Fruit fly (Drosophila melanogaster): ENCODE measurements around the gene CSN8.

The CSN8 gene

DNA sequence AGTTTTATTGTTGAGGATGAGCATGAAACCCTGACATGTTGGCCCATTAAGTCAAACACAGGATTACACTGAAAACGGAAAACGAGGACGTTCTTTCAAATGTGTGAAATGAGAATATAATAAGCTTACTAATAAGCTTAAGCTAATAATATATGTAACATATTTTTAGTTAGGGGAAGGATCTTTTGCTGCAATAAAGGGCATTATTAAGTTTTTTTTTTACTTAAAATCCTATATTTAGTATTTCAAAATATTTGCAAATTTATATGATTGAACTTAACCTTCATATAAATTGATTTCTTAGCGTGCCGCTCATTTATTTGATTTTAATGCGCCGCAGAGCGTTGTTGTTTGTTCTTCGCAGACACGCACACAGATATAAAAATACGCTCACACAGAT is 31.5 kb upstream of the CSN8 start (continued):
- TF ChIP-seq cwo (GFP tag; optimal IDR thresholded peaks at IDR 0.05) (peak; percentile 12), CG5180 (GFP tag; optimal IDR thresholded peaks at IDR 0.05) (no peak), Usf (GFP tag; optimal IDR thresholded peaks at IDR 0.05) (no peak), scrt (GFP tag; optimal IDR thresholded peaks at IDR 0.05) (peak; percentile 18), Dbx (GFP tag; IDR thresholded peaks at IDR 0.05) (0 out of 3 replicates have a peak, but pooled peaks have one; percentile 5), dimm (GFP tag; IDR thresholded peaks at IDR 0.05) (no peak), CG18599 (GFP tag; optimal IDR thresholded peaks at IDR 0.05) (peak; percentile 58), HmgD (GFP tag; optimal IDR thresholded peaks at IDR 0.05) (no peak), dmrt99B (tag; optimal IDR thresholded peaks at IDR 0.05) (peak; percentile 33), CG32532 (GFP tag; IDR thresholded peaks at IDR 0.05) (no peak), CG7556 (GFP tag; optimal IDR thresholded peaks at IDR 0.05) (peak; percentile 29), zf30C (GFP tag; optimal IDR thresholded peaks at IDR 0.05) (no peak), Abd-B (GFP tag; optimal IDR thresholded peaks at IDR 0.05) (peak; percentile 5), grau (tag; optimal IDR thresholded peaks at IDR 0.05) (peak; percentile 8), Atf6 (GFP tag; IDR thresholded peaks at IDR 0.05) (peak; percentile 31; the same call in 1 of the 2 replicates), hkb (optimal IDR thresholded peaks at IDR 0.05) (no peak), hkb (GFP tag; IDR thresholded peaks at IDR 0.05) (no peak), lab (GFP tag; optimal IDR thresholded peaks at IDR 0.05) (peak; percentile 26), CG17385 (GFP tag; optimal IDR thresholded peaks at IDR 0.05) (no peak), phol (tag; optimal IDR thresholded peaks at IDR 0.05) (peak; percentile 4), Hr51 (GFP tag; optimal IDR thresholded peaks at IDR 0.05) (peak in 1 of 2 experiments; percentile 30), Fer3 (tag; optimal IDR thresholded peaks at IDR 0.05) (peak; percentile 15), CG14014 (GFP tag; IDR thresholded peaks at IDR 0.05) (peak; percentile 29; the same call in 1 of the 2 replicates), Hmr (GFP tag; optimal IDR thresholded peaks at IDR 0.05) (peak; percentile 44), az2 (GFP tag; optimal IDR thresholded peaks at IDR 0.05) (no peak), Neu2 (GFP tag; optimal IDR thresholded peaks at IDR 0.05; ENCODE audit: borderline replicate concordance) (no peak), CG11504 (tag; optimal IDR thresholded peaks at IDR 0.05) (peak; percentile 51), mld (GFP tag; IDR thresholded peaks at IDR 0.05; ENCODE audit: partially characterized antibody) (no peak), CrebB (tag; optimal IDR thresholded peaks at IDR 0.05) (no peak), CG1602 (GFP tag; optimal IDR thresholded peaks at IDR 0.05) (no peak), row (GFP tag; IDR thresholded peaks at IDR 0.05) (0 out of 3 replicates have a peak, but pooled peaks have one; percentile 34), Fer1 (GFP tag; optimal IDR thresholded peaks at IDR 0.05) (peak; percentile 40), CG7839 (tag; optimal IDR thresholded peaks at IDR 0.05) (peak; percentile 32)

DNA sequence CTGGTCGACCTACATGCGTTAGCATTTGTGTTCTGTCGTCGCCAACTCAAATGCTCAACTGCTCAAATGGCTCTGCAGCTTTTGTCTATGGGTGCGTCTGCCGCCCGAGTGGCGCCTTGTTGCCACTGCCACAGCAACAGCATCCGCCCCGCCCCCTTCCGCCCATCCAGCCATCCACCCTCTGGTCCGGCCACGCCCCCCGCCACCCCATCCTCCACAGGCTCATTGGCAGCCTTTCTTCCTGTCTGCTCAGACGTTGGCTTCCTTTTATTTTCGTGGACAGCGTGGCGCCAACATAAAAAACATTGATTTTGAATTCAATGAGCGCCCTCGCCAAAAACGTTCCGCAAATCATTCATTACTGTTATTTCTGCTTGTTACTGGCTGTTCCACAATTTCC is 31.0 kb upstream of the CSN8 start:
- TF ChIP-seq CG7556 (GFP tag; optimal IDR thresholded peaks at IDR 0.05) (no peak), h (optimal IDR thresholded peaks at IDR 0.05) (no peak), cwo (GFP tag; optimal IDR thresholded peaks at IDR 0.05) (no peak), Hr39 (optimal IDR thresholded peaks at IDR 0.05) (peak; percentile 75), CG13287 (GFP tag; IDR thresholded peaks at IDR 0.05; ENCODE audit: partially characterized antibody) (no peak), CG7963 (GFP tag; IDR thresholded peaks at IDR 0.05; ENCODE audit: partially characterized antibody) (0 out of 3 replicates have a peak, but pooled peaks have one; percentile 13), CG11093 (GFP tag; IDR thresholded peaks at IDR 0.05) (no peak), Max (GFP tag; optimal IDR thresholded peaks at IDR 0.05) (no peak), crol (GFP tag; IDR thresholded peaks at IDR 0.05) (peak; percentile 41), MESR4 (GFP tag; optimal IDR thresholded peaks at IDR 0.05) (no peak), CG4707 (GFP tag; optimal IDR thresholded peaks at IDR 0.05) (no peak)

Data from whole organism, embryonic.